Fruit fly (Drosophila melanogaster) whole organism, embryonic: ENCODE measurements around the gene CG34353.

Experiments used
- Atf-2 ChIP-seq: fragments of 200-800 bp; sonication (Bioruptor generic); optimal IDR thresholded peaks from 2 replicates; lab custom pipeline; 2016; ENCODE audit warnings: missing biosample characterization, missing genetic modification characterization
- B-H1 ChIP-seq: fragments of 200-800 bp; sonication (Bioruptor generic); IDR thresholded peaks from 3 replicates; pipeline ENCODE4 v1.3.6; 2022; ENCODE audit warnings: missing biosample characterization, missing genetic modification characterization
- CG10321 ChIP-seq: fragments of 200-800 bp; sonication (Bioruptor generic); IDR thresholded peaks from 2 replicates; pipeline ENCODE4 v1.3.6; 2022; ENCODE audit warnings: missing biosample characterization, missing genetic modification characterization
- CG10462 ChIP-seq: fragments of 200-800 bp; sonication (Bioruptor generic); optimal IDR thresholded peaks from 2 replicates; lab custom pipeline; 2016; ENCODE audit warnings: missing biosample characterization, missing genetic modification characterization
- CG10959 ChIP-seq: fragments of 200-800 bp; sonication (Bioruptor generic); IDR thresholded peaks from 2 replicates; pipeline ENCODE4 v1.3.6; 2022; ENCODE audit warnings: missing biosample characterization, missing genetic modification characterization
- CG11695 ChIP-seq: fragments of 200-800 bp; sonication (Bioruptor generic); IDR thresholded peaks from 3 replicates; pipeline ENCODE4 v1.3.6; 2022; ENCODE audit warnings: missing biosample characterization, missing genetic modification characterization
- CG12942 ChIP-seq: fragments of 200-800 bp; sonication (Bioruptor generic); optimal IDR thresholded peaks from 3 replicates; lab custom pipeline; 2016; ENCODE audit warnings: missing biosample characterization, missing genetic modification characterization
- CG13287 ChIP-seq: fragments of 200-800 bp; sonication (Bioruptor generic); IDR thresholded peaks from 2 replicates; pipeline ENCODE4 v1.3.6; 2022; ENCODE audit warnings: missing biosample characterization, missing genetic modification characterization; ENCODE audit not compliant: partially characterized antibody
- CG13894 ChIP-seq: fragments of 200-800 bp; sonication (Bioruptor generic); optimal IDR thresholded peaks from 3 replicates; lab custom pipeline; 2018; ENCODE audit warnings: missing biosample characterization, mild to moderate bottlenecking, missing genetic modification characterization, moderate library complexity
- CG14014 ChIP-seq: fragments of 200-800 bp; sonication (Bioruptor generic); IDR thresholded peaks from 2 replicates; pipeline ENCODE4 v1.3.6; 2022; ENCODE audit warnings: missing biosample characterization, missing genetic modification characterization
- CG1603 ChIP-seq: fragments of 200-800 bp; sonication (Bioruptor generic); optimal IDR thresholded peaks from 2 replicates; lab custom pipeline; 2019; ENCODE audit warnings: missing biosample characterization, mild to moderate bottlenecking, missing genetic modification characterization, moderate library complexity
- CG17568 ChIP-seq: fragments of 200-800 bp; sonication (Bioruptor generic); optimal IDR thresholded peaks from 2 replicates; lab custom pipeline; 2018; ENCODE audit warnings: missing biosample characterization, mild to moderate bottlenecking, missing genetic modification characterization, moderate library complexity
- CG17829 ChIP-seq: fragments of 200-800 bp; optimal IDR thresholded peaks from 2 replicates; lab custom pipeline; 2019; ENCODE audit warnings: missing biosample characterization, mild to moderate bottlenecking, missing genetic modification characterization, moderate library complexity
- CG2116 ChIP-seq: fragments of 200-800 bp; sonication (Bioruptor generic); optimal IDR thresholded peaks from 3 replicates; lab custom pipeline; 2018; ENCODE audit warnings: missing biosample characterization, mild to moderate bottlenecking, missing genetic modification characterization
- CG31365 ChIP-seq: fragments of 200-800 bp; sonication (Bioruptor generic); optimal IDR thresholded peaks from 2 replicates; lab custom pipeline; 2018; ENCODE audit warnings: missing biosample characterization, mild to moderate bottlenecking, missing genetic modification characterization
- CG34224 ChIP-seq: fragments of 200-800 bp; sonication (Bioruptor generic); IDR thresholded peaks from 3 replicates; pipeline ENCODE4 v1.3.6; 2022; ENCODE audit warnings: missing biosample characterization, missing genetic modification characterization; ENCODE audit not compliant: partially characterized antibody
- CG6683 ChIP-seq: fragments of 200-800 bp; sonication (Bioruptor generic); optimal IDR thresholded peaks from 2 replicates; lab custom pipeline; 2017; ENCODE audit warnings: missing biosample characterization, mild to moderate bottlenecking, missing genetic modification characterization, missing genetic modification reagents
- CG7987 ChIP-seq: fragments of 200-800 bp; sonication (Bioruptor generic); optimal IDR thresholded peaks from 2 replicates; lab custom pipeline; 2018; ENCODE audit warnings: missing biosample characterization, mild to moderate bottlenecking, missing genetic modification characterization, moderate library complexity
- CG9817 ChIP-seq: fragments of 200-800 bp; sonication (Bioruptor generic); optimal IDR thresholded peaks from 2 replicates; lab custom pipeline; 2018; ENCODE audit warnings: missing biosample characterization, mild to moderate bottlenecking, missing genetic modification characterization, moderate library complexity
- Camta ChIP-seq: fragments of 200-800 bp; sonication (Bioruptor generic); optimal IDR thresholded peaks from 2 replicates; lab custom pipeline; 2016; ENCODE audit warnings: missing biosample characterization, missing genetic modification characterization
- D19A ChIP-seq: fragments of 200-800 bp; optimal IDR thresholded peaks from 3 replicates; lab custom pipeline; 2019; ENCODE audit warnings: missing biosample characterization, mild to moderate bottlenecking, missing genetic modification characterization, moderate library complexity
- Eip74EF ChIP-seq, 2 experiments: fragments of 200-800 bp in 1 of 2; fragments of >200 bp in 1 of 2; sonication (Bioruptor generic) in 1 of 2; optimal IDR thresholded peaks; 2 replicates each; lab custom pipeline; 2017 to 2019; ENCODE audit warnings: missing biosample characterization in 2 of 2, missing genetic modification characterization in 2 of 2, mild to moderate bottlenecking in 1 of 2, moderate library complexity in 1 of 2
- Fer1 ChIP-seq: fragments of 200-800 bp; sonication (Bioruptor generic); optimal IDR thresholded peaks from 2 replicates; lab custom pipeline; 2017; ENCODE audit warnings: missing biosample characterization, mild to moderate bottlenecking, missing genetic modification characterization
- Hr39 ChIP-seq: fragments of >200 bp; optimal IDR thresholded peaks from 2 replicates; lab custom pipeline; 2017
- MBD-R2 ChIP-seq: fragments of 200-800 bp; sonication (Bioruptor generic); IDR thresholded peaks from 2 replicates; pipeline ENCODE4 v1.3.6; 2022; ENCODE audit warnings: missing biosample characterization, missing genetic modification characterization
- NC2α ChIP-seq: fragments of 200-800 bp; sonication (Bioruptor generic); optimal IDR thresholded peaks from 2 replicates; lab custom pipeline; 2016; ENCODE audit warnings: missing biosample characterization, missing genetic modification characterization
- Oaz ChIP-seq: fragments of 200-800 bp; sonication (Bioruptor generic); IDR thresholded peaks from 2 replicates; pipeline ENCODE4 v1.3.6; 2022; ENCODE audit warnings: missing biosample characterization, missing genetic modification characterization
- Oli ChIP-seq: fragments of 200-800 bp; sonication (Bioruptor generic); optimal IDR thresholded peaks from 2 replicates; lab custom pipeline; 2018; ENCODE audit warnings: missing biosample characterization, mild to moderate bottlenecking, missing genetic modification characterization, moderate library complexity
- Ptx1 ChIP-seq: fragments of 200-800 bp; sonication (Bioruptor generic); IDR thresholded peaks from 2 replicates; pipeline ENCODE4 v1.3.6; 2022; ENCODE audit warnings: missing biosample characterization, missing genetic modification characterization
- Rfx ChIP-seq: fragments of 200-800 bp; sonication (Bioruptor generic); IDR thresholded peaks from 2 replicates; pipeline ENCODE4 v1.3.6; 2022; ENCODE audit warnings: missing biosample characterization, missing genetic modification characterization
- Scr ChIP-seq: fragments of 200-800 bp; sonication (Bioruptor generic); IDR thresholded peaks from 2 replicates; pipeline ENCODE4 v1.3.6; 2022; ENCODE audit warnings: missing biosample characterization, missing genetic modification characterization; ENCODE audit not compliant: partially characterized antibody
- Spps ChIP-seq: fragments of 200-800 bp; sonication (Bioruptor generic); optimal IDR thresholded peaks from 2 replicates; lab custom pipeline; 2018; ENCODE audit warnings: missing biosample characterization, mild to moderate bottlenecking, missing genetic modification characterization
- Vsx1 ChIP-seq: fragments of 200-800 bp; sonication (Bioruptor generic); optimal IDR thresholded peaks from 2 replicates; lab custom pipeline; 2017; ENCODE audit warnings: missing biosample characterization, mild to moderate bottlenecking, missing genetic modification characterization, missing genetic modification reagents
- al ChIP-seq: fragments of 200-800 bp; sonication (Bioruptor generic); IDR thresholded peaks from 2 replicates; pipeline ENCODE4 v1.3.6; 2022; ENCODE audit warnings: missing biosample characterization, missing genetic modification characterization
- amos ChIP-seq: fragments of 200-800 bp; sonication (Bioruptor generic); IDR thresholded peaks from 2 replicates; pipeline ENCODE4 v1.3.6; 2022; ENCODE audit warnings: missing biosample characterization, missing genetic modification characterization; ENCODE audit not compliant: partially characterized antibody
- cato ChIP-seq: fragments of 200-800 bp; sonication (Bioruptor generic); optimal IDR thresholded peaks from 2 replicates; lab custom pipeline; 2016; ENCODE audit warnings: missing biosample characterization, missing genetic modification characterization, borderline replicate concordance
- caup ChIP-seq: fragments of 200-800 bp; sonication (Bioruptor generic); optimal IDR thresholded peaks from 3 replicates; lab custom pipeline; 2017; ENCODE audit warnings: missing biosample characterization, mild to moderate bottlenecking, missing genetic modification characterization, moderate library complexity; ENCODE audit not compliant: severe bottlenecking
- fru ChIP-seq: fragments of >200 bp; optimal IDR thresholded peaks from 2 replicates; lab custom pipeline; 2017
- gro ChIP-seq: fragments of 200-800 bp; sonication (Bioruptor generic); optimal IDR thresholded peaks from 2 replicates; lab custom pipeline; 2016; ENCODE audit warnings: missing biosample characterization, missing genetic modification characterization
- ham ChIP-seq: fragments of 200-800 bp; sonication (Bioruptor generic); IDR thresholded peaks from 2 replicates; pipeline ENCODE4 v1.3.6; 2022; ENCODE audit warnings: missing biosample characterization, missing genetic modification characterization
- ken ChIP-seq: fragments of 200-800 bp; sonication (Bioruptor generic); IDR thresholded peaks from 3 replicates; pipeline ENCODE4 v1.3.6; 2022; ENCODE audit warnings: missing biosample characterization, missing genetic modification characterization
- mld ChIP-seq: fragments of 200-800 bp; sonication (Bioruptor generic); IDR thresholded peaks from 3 replicates; pipeline ENCODE4 v1.3.6; 2022; ENCODE audit warnings: missing biosample characterization, missing genetic modification characterization; ENCODE audit not compliant: partially characterized antibody
- pnt ChIP-seq: fragments of 200-800 bp; sonication (Bioruptor generic); optimal IDR thresholded peaks from 3 replicates; lab custom pipeline; 2016; ENCODE audit warnings: missing biosample characterization, missing genetic modification characterization
- pzg ChIP-seq: fragments of 200-800 bp; sonication (Bioruptor generic); optimal IDR thresholded peaks from 3 replicates; lab custom pipeline; 2018; ENCODE audit warnings: missing biosample characterization, mild to moderate bottlenecking, missing genetic modification characterization, moderate library complexity
- row ChIP-seq: fragments of 200-800 bp; sonication (Bioruptor generic); IDR thresholded peaks from 3 replicates; pipeline ENCODE4 v1.3.6; 2022; ENCODE audit warnings: missing biosample characterization, missing genetic modification characterization
- slbo ChIP-seq: fragments of 200-800 bp; sonication (Bioruptor generic); IDR thresholded peaks from 2 replicates; pipeline ENCODE4 v1.3.6; 2022; ENCODE audit warnings: missing biosample characterization, missing genetic modification characterization
- so ChIP-seq: fragments of 200-800 bp; sonication (Bioruptor generic); IDR thresholded peaks from 3 replicates; pipeline ENCODE4 v1.3.6; 2022; ENCODE audit warnings: missing biosample characterization, missing genetic modification characterization
- ssp ChIP-seq: fragments of 200-800 bp; sonication (Bioruptor generic); IDR thresholded peaks from 2 replicates; pipeline ENCODE4 v1.3.6; 2022; ENCODE audit warnings: missing biosample characterization, missing genetic modification characterization
- trem ChIP-seq: fragments of 200-800 bp; optimal IDR thresholded peaks from 3 replicates; lab custom pipeline; 2019; ENCODE audit warnings: missing biosample characterization, mild to moderate bottlenecking, missing genetic modification characterization, moderate library complexity
- vnd ChIP-seq: fragments of 200-800 bp; sonication (Bioruptor generic); IDR thresholded peaks from 3 replicates; pipeline ENCODE4 v1.3.6; 2022; ENCODE audit warnings: missing biosample characterization, missing genetic modification characterization; ENCODE audit not compliant: partially characterized antibody
- wdn ChIP-seq: fragments of 200-800 bp; sonication (Bioruptor generic); IDR thresholded peaks from 2 replicates; pipeline ENCODE4 v1.3.6; 2022; ENCODE audit warnings: missing biosample characterization, missing genetic modification characterization
- wek ChIP-seq: fragments of 200-800 bp; sonication (Bioruptor generic); optimal IDR thresholded peaks from 3 replicates; lab custom pipeline; 2018; ENCODE audit warnings: missing biosample characterization, mild to moderate bottlenecking, missing genetic modification characterization, moderate library complexity

Gene CG34353

dm6 chr3R:27920883-27921282 is 15.2 kb upstream of the CG34353 start, which contains the start of gene CG12259 (continued):
- no peak for TF ChIP-seq B-H1 (GFP tag; lab: Robert Waterston, UW)
- no peak for TF ChIP-seq CG9817 (tag; lab: Kevin White, UChicago)
- no peak for TF ChIP-seq ham
- TF ChIP-seq trem (tag; lab: Kevin White, UChicago) = peak; percentile 43
- peak; percentile 14 for TF ChIP-seq CG17829 (tag; lab: Kevin White, UChicago)
- no peak for TF ChIP-seq Ptx1
- no peak for TF ChIP-seq Oaz (GFP tag; lab: Robert Waterston, UW)
- no peak for TF ChIP-seq CG14014 (GFP tag; lab: Robert Waterston, UW)
- TF ChIP-seq Spps (tag; lab: Kevin White, UChicago) = no peak
- peak; percentile 12 for TF ChIP-seq CG1603 (tag; lab: Kevin White, UChicago)
- no peak for TF ChIP-seq pnt (GFP tag; lab: Kevin White, UChicago)
- TF ChIP-seq mld = no peak
- TF ChIP-seq gro = no peak
- no peak for TF ChIP-seq ssp (GFP tag; lab: Robert Waterston, UW)
- no peak for TF ChIP-seq CG10959 (GFP tag; lab: Robert Waterston, UW)
- TF ChIP-seq Hr39 (lab: Kevin White, UChicago) = no peak
- peak; percentile 12 for TF ChIP-seq pzg (GFP tag; lab: Kevin White, UChicago)
- no peak for TF ChIP-seq CG7987 (GFP tag; lab: Kevin White, UChicago)
- no peak for TF ChIP-seq CG11695 (GFP tag; lab: Robert Waterston, UW)
- no peak for TF ChIP-seq CG31365 (tag; lab: Kevin White, UChicago)
- TF ChIP-seq slbo = no peak
- no peak for TF ChIP-seq NC2α (GFP tag; lab: Kevin White, UChicago)
- no peak for TF ChIP-seq so
- 0 out of 2 replicates have a peak, but pooled peaks have one; percentile 25 for TF ChIP-seq CG13287
- no peak for TF ChIP-seq Oli
- TF ChIP-seq D19A (tag; lab: Kevin White, UChicago) = no peak
- TF ChIP-seq wek (GFP tag; lab: Kevin White, UChicago) = peak; percentile 10
- no peak for TF ChIP-seq Atf-2 (GFP tag; lab: Kevin White, UChicago)
- TF ChIP-seq CG2116 (GFP tag; lab: Kevin White, UChicago) = peak; percentile 14
- no peak for TF ChIP-seq vnd (GFP tag; lab: Robert Waterston, UW)
- TF ChIP-seq wdn (GFP tag; lab: Robert Waterston, UW) = no peak
- TF ChIP-seq MBD-R2 = peak; percentile 59
- TF ChIP-seq ken (GFP tag; lab: Robert Waterston, UW) = no peak
- TF ChIP-seq caup (GFP tag; lab: Kevin White, UChicago) = no peak
- TF ChIP-seq CG34224 (GFP tag; lab: Robert Waterston, UW) = 0 out of 3 replicates have a peak, but pooled peaks have one; percentile 10
- no peak for TF ChIP-seq CG17568 (GFP tag; lab: Kevin White, UChicago)
- peak; percentile 76 for TF ChIP-seq row (GFP tag; lab: Robert Waterston, UW)

dm6 chr3R:27919385-27919789 is 13.7 kb upstream of the CG34353 start, which contains the start of gene Boh1:
Gene Boh1 (minus strand): TSS chr3R:27919460.
- TF ChIP-seq cato (no peak), fru (lab: Kevin White, UChicago) (no peak), Fer1 (GFP tag; lab: Kevin White, UChicago) (peak; percentile 53), CG14014 (GFP tag; lab: Robert Waterston, UW) (no peak), al (GFP tag; lab: Robert Waterston, UW) (no peak), Rfx (GFP tag; lab: Robert Waterston, UW) (0 out of 2 replicates have a peak, but pooled peaks have one; percentile 13), CG6683 (GFP tag; lab: Kevin White, UChicago) (no peak), amos (GFP tag; lab: Robert Waterston, UW) (no peak), gro (no peak), CG12942 (no peak), Vsx1 (GFP tag; lab: Kevin White, UChicago) (no peak), ken (GFP tag; lab: Robert Waterston, UW) (no peak), CG10462 (GFP tag; lab: Kevin White, UChicago) (no peak), MBD-R2 (peak; percentile 53; the same call in 1 of the 2 replicates), CG13894 (tag; lab: Kevin White, UChicago) (no peak), Scr (no peak), Eip74EF (GFP tag; optimal IDR thresholded peaks at IDR 0.05; lab: Kevin White, UChicago) (peak in 1 of 2 experiments; percentile 12), Camta (GFP tag; lab: Kevin White, UChicago) (no peak), CG10321 (GFP tag; lab: Robert Waterston, UW) (no peak)
